Worm (Caenorhabditis elegans): ENCODE measurements around the gene T05A8.3.

- TF ChIP-seq hlh-11 (tag; optimal IDR thresholded peaks at IDR 0.05) (no peak), unc-39 (tag; optimal IDR thresholded peaks at IDR 0.05) (no peak), ctbp-1 (GFP tag; IDR thresholded peaks at IDR 0.05) (no peak), nhr-77 (tag; optimal IDR thresholded peaks at IDR 0.05) (no peak), nhr-76 (tag; optimal IDR thresholded peaks at IDR 0.05) (no peak)
Observed at ce11 chrII:2734266-2734665, 17.0 kb upstream of the T05A8.3 start.
